Fruit fly (Drosophila melanogaster) whole organism, embryonic: Measurements from ENCODE around the gene Trm7-32.

Experiments used
- BEAF-32 ChIP-seq: fragments of 200-800 bp; sonication (Bioruptor generic); optimal IDR thresholded peaks from 3 replicates; lab custom pipeline; 2017; ENCODE audit warnings: missing biosample characterization, missing genetic modification characterization, mild to moderate bottlenecking, moderate library complexity, missing genetic modification reagents
- Bgb ChIP-seq: fragments of 200-800 bp; sonication (Bioruptor generic); IDR thresholded peaks from 2 replicates; pipeline ENCODE4 v1.3.6; 2022; ENCODE audit warnings: missing biosample characterization, missing genetic modification characterization; ENCODE audit not compliant: partially characterized antibody
- BtbVII ChIP-seq: fragments of 200-800 bp; sonication (Bioruptor generic); optimal IDR thresholded peaks from 3 replicates; lab custom pipeline; 2017; ENCODE audit warnings: missing biosample characterization, mild to moderate bottlenecking, missing genetic modification characterization
- CG10267 ChIP-seq: fragments of 200-800 bp; sonication (Bioruptor generic); optimal IDR thresholded peaks from 2 replicates; lab custom pipeline; 2018; ENCODE audit warnings: missing biosample characterization, mild to moderate bottlenecking, missing genetic modification characterization, moderate library complexity
- CG11560 ChIP-seq: fragments of 200-800 bp; sonication (Bioruptor generic); IDR thresholded peaks from 3 replicates; pipeline ENCODE4 v1.3.6; 2022; ENCODE audit warnings: missing biosample characterization, missing genetic modification characterization
- CG12155 ChIP-seq: fragments of 200-800 bp; sonication (Bioruptor generic); optimal IDR thresholded peaks from 3 replicates; lab custom pipeline; 2016; ENCODE audit warnings: missing biosample characterization, missing genetic modification characterization
- CG12659 ChIP-seq: fragments of 200-800 bp; sonication (Bioruptor generic); optimal IDR thresholded peaks from 3 replicates; lab custom pipeline; 2017; ENCODE audit warnings: mild to moderate bottlenecking, missing biosample characterization, missing genetic modification reagents, missing genetic modification characterization
- CG13424 ChIP-seq: fragments of 200-800 bp; sonication (Bioruptor generic); optimal IDR thresholded peaks from 2 replicates; lab custom pipeline; 2019; ENCODE audit warnings: missing biosample characterization, mild to moderate bottlenecking, missing genetic modification characterization, moderate library complexity
- CG14014 ChIP-seq: fragments of 200-800 bp; sonication (Bioruptor generic); IDR thresholded peaks from 2 replicates; pipeline ENCODE4 v1.3.6; 2022; ENCODE audit warnings: missing biosample characterization, missing genetic modification characterization
- CG14050 ChIP-seq: fragments of 200-800 bp; sonication (Bioruptor generic); IDR thresholded peaks from 3 replicates; pipeline ENCODE4 v1.3.6; 2022; ENCODE audit warnings: missing biosample characterization, missing genetic modification characterization
- CG14965 ChIP-seq: fragments of 200-800 bp; sonication (Bioruptor generic); optimal IDR thresholded peaks from 2 replicates; lab custom pipeline; 2016; ENCODE audit warnings: missing biosample characterization, missing genetic modification characterization, borderline replicate concordance
- CG15073 ChIP-seq: fragments of 200-800 bp; sonication (Bioruptor generic); optimal IDR thresholded peaks from 2 replicates; lab custom pipeline; 2016; ENCODE audit warnings: missing biosample characterization, missing genetic modification characterization
- CG15479 ChIP-seq: fragments of 200-800 bp; sonication (Bioruptor generic); optimal IDR thresholded peaks from 3 replicates; lab custom pipeline; 2019; ENCODE audit warnings: missing biosample characterization, mild to moderate bottlenecking, missing genetic modification characterization, moderate library complexity
- CG2116 ChIP-seq: fragments of 200-800 bp; sonication (Bioruptor generic); optimal IDR thresholded peaks from 3 replicates; lab custom pipeline; 2018; ENCODE audit warnings: missing biosample characterization, mild to moderate bottlenecking, missing genetic modification characterization
- CG42726 ChIP-seq: fragments of 200-800 bp; sonication (Bioruptor generic); IDR thresholded peaks from 2 replicates; pipeline ENCODE4 v1.3.6; 2022; ENCODE audit warnings: missing biosample characterization, missing genetic modification characterization; ENCODE audit not compliant: partially characterized antibody
- CG6791 ChIP-seq: fragments of 200-800 bp; sonication (Bioruptor generic); IDR thresholded peaks from 3 replicates; pipeline ENCODE4 v1.3.6; 2022; ENCODE audit warnings: missing biosample characterization, missing genetic modification characterization; ENCODE audit not compliant: partially characterized antibody
- CG7987 ChIP-seq: fragments of 200-800 bp; sonication (Bioruptor generic); optimal IDR thresholded peaks from 2 replicates; lab custom pipeline; 2018; ENCODE audit warnings: missing biosample characterization, mild to moderate bottlenecking, missing genetic modification characterization, moderate library complexity
- D ChIP-seq, 2 experiments: fragments of 200-800 bp in 1 of 2; fragments of >200 bp in 1 of 2; sonication (Bioruptor generic) in 1 of 2; optimal IDR thresholded peaks; 2 replicates in 1 of 2; 3 replicates in 1 of 2; lab custom pipeline; 2017; ENCODE audit warnings: mild to moderate bottlenecking in 1 of 2, missing biosample characterization in 1 of 2, missing genetic modification characterization in 1 of 2, missing genetic modification reagents in 1 of 2
- Dref ChIP-seq: fragments of 200-800 bp; sonication (Bioruptor generic); IDR thresholded peaks from 2 replicates; pipeline ENCODE4 v1.3.6; 2022; ENCODE audit warnings: missing biosample characterization, missing genetic modification characterization
- E2f1 ChIP-seq: fragments of 200-800 bp; sonication (Bioruptor generic); IDR thresholded peaks from 2 replicates; pipeline ENCODE4 v1.3.6; 2022; ENCODE audit warnings: missing biosample characterization, missing genetic modification characterization
- Ets65A ChIP-seq: fragments of 200-800 bp; sonication (Bioruptor generic); peaks from one replicate; lab custom pipeline; 2016; ENCODE audit warnings: missing biosample characterization, missing genetic modification characterization
- MBD-R2 ChIP-seq: fragments of 200-800 bp; sonication (Bioruptor generic); IDR thresholded peaks from 2 replicates; pipeline ENCODE4 v1.3.6; 2022; ENCODE audit warnings: missing biosample characterization, missing genetic modification characterization
- Med ChIP-seq: fragments of 200-800 bp; sonication (Bioruptor generic); peaks from one replicate; lab custom pipeline; 2016; ENCODE audit warnings: missing biosample characterization, missing genetic modification characterization, mild to moderate bottlenecking, inconsistent platforms, moderate library complexity
- Myb ChIP-seq: fragments of 200-800 bp; sonication (Bioruptor generic); optimal IDR thresholded peaks from 2 replicates; lab custom pipeline; 2016; ENCODE audit warnings: missing biosample characterization, missing genetic modification characterization
- NC2α ChIP-seq: fragments of 200-800 bp; sonication (Bioruptor generic); optimal IDR thresholded peaks from 2 replicates; lab custom pipeline; 2016; ENCODE audit warnings: missing biosample characterization, missing genetic modification characterization
- Nf-YB ChIP-seq: fragments of 200-800 bp; sonication (Bioruptor generic); optimal IDR thresholded peaks from 3 replicates; lab custom pipeline; 2019; ENCODE audit warnings: missing biosample characterization, mild to moderate bottlenecking, missing genetic modification characterization, moderate library complexity
- Rfx ChIP-seq: fragments of 200-800 bp; sonication (Bioruptor generic); IDR thresholded peaks from 2 replicates; pipeline ENCODE4 v1.3.6; 2022; ENCODE audit warnings: missing biosample characterization, missing genetic modification characterization
- Sry-δ ChIP-seq: fragments of 200-800 bp; sonication (Bioruptor generic); optimal IDR thresholded peaks from 2 replicates; lab custom pipeline; 2016; ENCODE audit warnings: missing biosample characterization, missing genetic modification characterization
- bsh ChIP-seq, 2 experiments: fragments of 200-800 bp; sonication (Bioruptor generic); optimal IDR thresholded peaks; 2 replicates each; lab custom pipeline; 2017 to 2018; ENCODE audit warnings: mild to moderate bottlenecking in 2 of 2, missing biosample characterization in 2 of 2, missing genetic modification characterization in 2 of 2, moderate library complexity in 1 of 2
- cato ChIP-seq: fragments of 200-800 bp; sonication (Bioruptor generic); optimal IDR thresholded peaks from 2 replicates; lab custom pipeline; 2016; ENCODE audit warnings: missing biosample characterization, missing genetic modification characterization, borderline replicate concordance
- chn ChIP-seq: fragments of 200-800 bp; sonication (Bioruptor generic); optimal IDR thresholded peaks from 2 replicates; lab custom pipeline; 2016; ENCODE audit warnings: missing biosample characterization, missing genetic modification characterization
- emc ChIP-seq: fragments of 200-800 bp; sonication (Bioruptor generic); optimal IDR thresholded peaks from 2 replicates; lab custom pipeline; 2016; ENCODE audit warnings: missing biosample characterization, missing genetic modification characterization
- fu2 ChIP-seq: fragments of 200-800 bp; sonication (Bioruptor generic); optimal IDR thresholded peaks from 2 replicates; lab custom pipeline; 2016; ENCODE audit warnings: missing biosample characterization, missing genetic modification characterization
- hb ChIP-seq: fragments of 200-800 bp; sonication (Bioruptor generic); IDR thresholded peaks from 3 replicates; pipeline ENCODE4 v1.3.6; 2022; ENCODE audit warnings: missing biosample characterization, missing genetic modification characterization; ENCODE audit not compliant: partially characterized antibody
- ind ChIP-seq: fragments of 200-800 bp; sonication (Bioruptor generic); optimal IDR thresholded peaks from 3 replicates; lab custom pipeline; 2016; ENCODE audit warnings: missing biosample characterization, missing genetic modification characterization
- inv ChIP-seq: fragments of 200-800 bp; sonication (Bioruptor generic); IDR thresholded peaks from 2 replicates; pipeline ENCODE4 v1.3.6; 2022; ENCODE audit warnings: missing biosample characterization, missing genetic modification characterization; ENCODE audit not compliant: partially characterized antibody
- lilli ChIP-seq: fragments of 200-800 bp; sonication (Bioruptor generic); optimal IDR thresholded peaks from 3 replicates; lab custom pipeline; 2016; ENCODE audit warnings: missing biosample characterization, missing genetic modification characterization
- nerfin-1 ChIP-seq: fragments of 200-800 bp; sonication (Bioruptor generic); optimal IDR thresholded peaks from 3 replicates; lab custom pipeline; 2019; ENCODE audit warnings: missing biosample characterization, mild to moderate bottlenecking, missing genetic modification characterization, moderate library complexity
- row ChIP-seq: fragments of 200-800 bp; sonication (Bioruptor generic); IDR thresholded peaks from 3 replicates; pipeline ENCODE4 v1.3.6; 2022; ENCODE audit warnings: missing biosample characterization, missing genetic modification characterization
- sd ChIP-seq: fragments of 200-800 bp; sonication (Bioruptor generic); optimal IDR thresholded peaks from 3 replicates; lab custom pipeline; 2018; ENCODE audit warnings: missing biosample characterization, mild to moderate bottlenecking, missing genetic modification characterization, moderate library complexity
- sens ChIP-seq: fragments of 200-800 bp; sonication (Bioruptor generic); peaks from one replicate; lab custom pipeline; 2016; ENCODE audit warnings: missing biosample characterization, missing genetic modification characterization
- slou ChIP-seq: fragments of 200-800 bp; sonication (Bioruptor generic); optimal IDR thresholded peaks from 3 replicates; lab custom pipeline; 2016; ENCODE audit warnings: missing biosample characterization, missing genetic modification characterization
- so ChIP-seq: fragments of 200-800 bp; sonication (Bioruptor generic); IDR thresholded peaks from 3 replicates; pipeline ENCODE4 v1.3.6; 2022; ENCODE audit warnings: missing biosample characterization, missing genetic modification characterization
- tll ChIP-seq, 2 experiments: fragments of 200-800 bp in 1 of 2; fragments of >200 bp in 1 of 2; sonication (Bioruptor generic) in 1 of 2; optimal IDR thresholded peaks; 2 replicates each; lab custom pipeline; 2017 to 2019; ENCODE audit warnings: missing biosample characterization in 2 of 2, missing genetic modification characterization in 2 of 2, mild to moderate bottlenecking in 1 of 2, moderate library complexity in 1 of 2
- unc-4 ChIP-seq: fragments of 200-800 bp; sonication (Bioruptor generic); IDR thresholded peaks from 2 replicates; pipeline ENCODE4 v1.3.6; 2022; ENCODE audit warnings: missing biosample characterization, missing genetic modification characterization; ENCODE audit not compliant: partially characterized antibody
- zen2 ChIP-seq: fragments of 200-800 bp; sonication (Bioruptor generic); IDR thresholded peaks from 3 replicates; pipeline ENCODE4 v1.3.6; 2022; ENCODE audit warnings: missing biosample characterization, missing genetic modification characterization; ENCODE audit not compliant: partially characterized antibody
- zfh1 ChIP-seq: fragments of 200-800 bp; sonication (Bioruptor generic); IDR thresholded peaks from 3 replicates; pipeline ENCODE4 v1.3.6; 2022; ENCODE audit warnings: missing biosample characterization, missing genetic modification characterization

Trm7-32 gene

dm6 chr3R:17082471-17082870, 42.0 kb downstream of the Trm7-32 start:
- peak; percentile 34 for TF ChIP-seq nerfin-1 (tag; lab: Kevin White, UChicago)
- no peak for TF ChIP-seq CG14014 (GFP tag; lab: Robert Waterston, UW)
- no peak for TF ChIP-seq emc (GFP tag; lab: Kevin White, UChicago)
- no peak for TF ChIP-seq Nf-YB (GFP tag; lab: Kevin White, UChicago)
- TF ChIP-seq zfh1 (GFP tag; lab: Robert Waterston, UW): no peak
- TF ChIP-seq CG15073 (GFP tag; lab: Kevin White, UChicago): no peak
- TF ChIP-seq CG12155 (GFP tag; lab: Kevin White, UChicago): no peak
- TF ChIP-seq Ets65A: peak; percentile 48
- TF ChIP-seq CG7987 (GFP tag; lab: Kevin White, UChicago): no peak
- TF ChIP-seq Med (GFP tag; lab: Kevin White, UChicago): peak; percentile 3
- TF ChIP-seq Rfx (GFP tag; lab: Robert Waterston, UW): no peak
- no peak for TF ChIP-seq slou (GFP tag; lab: Kevin White, UChicago)
- no peak for TF ChIP-seq cato (GFP tag; lab: Kevin White, UChicago)
- TF ChIP-seq unc-4 (GFP tag; lab: Robert Waterston, UW): no peak
- TF ChIP-seq BtbVII (GFP tag; lab: Kevin White, UChicago): no peak
- TF ChIP-seq sens (GFP tag; lab: Kevin White, UChicago): no peak
- no peak for TF ChIP-seq NC2α (GFP tag; lab: Kevin White, UChicago)
- no peak for TF ChIP-seq fu2 (GFP tag; lab: Kevin White, UChicago)
- TF ChIP-seq chn (GFP tag; lab: Kevin White, UChicago): no peak
- TF ChIP-seq CG15479: peak; percentile 80
- no peak for TF ChIP-seq E2f1 (GFP tag; lab: Robert Waterston, UW)
- no peak for TF ChIP-seq ind (GFP tag; lab: Kevin White, UChicago)
- TF ChIP-seq tll (GFP tag; optimal IDR thresholded peaks at IDR 0.05; lab: Kevin White, UChicago): peak in 1 of 2 experiments; percentile 69
- TF ChIP-seq CG13424 (tag; lab: Kevin White, UChicago): no peak
- peak; percentile 72 for TF ChIP-seq sd (tag; lab: Kevin White, UChicago)
- TF ChIP-seq so (GFP tag; lab: Robert Waterston, UW): peak; percentile 33; the same call in 1 of the 3 replicates
- no peak for TF ChIP-seq D (optimal IDR thresholded peaks at IDR 0.05; lab: Kevin White, UChicago)
- no peak for TF ChIP-seq D (GFP tag; optimal IDR thresholded peaks at IDR 0.05; lab: Kevin White, UChicago)
- no peak for TF ChIP-seq bsh (GFP tag; optimal IDR thresholded peaks at IDR 0.05; lab: Kevin White, UChicago)

DNA sequence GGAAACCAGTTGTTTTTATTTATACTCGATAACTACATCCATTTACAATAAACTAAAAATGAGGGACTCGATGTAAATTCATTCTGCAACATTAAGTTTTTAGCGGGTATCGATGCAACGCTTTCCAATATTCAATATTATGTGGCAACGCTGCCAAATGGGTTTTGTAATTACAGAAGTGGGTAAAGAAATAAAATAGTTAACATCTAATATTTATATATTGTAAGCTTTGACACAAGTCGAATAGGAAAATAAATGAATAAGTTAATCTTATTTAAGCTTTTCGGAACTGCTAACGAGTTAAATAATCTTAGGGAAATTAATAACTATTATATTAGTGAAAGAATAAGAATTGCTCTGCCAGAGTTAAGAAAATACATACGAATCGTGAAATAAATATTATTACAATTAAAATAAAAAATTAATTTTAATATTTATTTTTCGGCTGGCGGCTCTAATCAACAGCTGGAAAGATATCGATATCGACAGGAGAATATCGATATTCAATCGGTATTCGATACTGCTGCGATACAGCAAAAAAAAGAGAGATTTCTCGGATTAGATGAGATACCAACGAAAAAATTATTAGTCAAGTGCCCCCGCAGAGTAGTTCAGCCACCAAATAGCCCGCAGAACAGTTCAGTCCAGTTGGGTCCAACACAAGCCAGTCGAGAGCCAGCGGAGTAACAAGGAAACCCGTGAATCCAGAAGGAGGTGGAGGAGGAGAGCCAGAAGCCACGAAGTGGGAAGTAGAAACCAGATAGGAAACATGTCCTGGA, 44.7 kb downstream of the Trm7-32 start, which contains the start of gene GckIII:
TSS of gene GckIII (plus strand) at position 485 of the 779 bp plus-strand sequence.
- peak; percentile 87 for TF ChIP-seq CG6791 (GFP tag; lab: Robert Waterston, UW)
- peak; percentile 83; the same call in 2 of the 3 replicates for TF ChIP-seq CG11560
- TF ChIP-seq CG14965 (GFP tag; lab: Kevin White, UChicago): no peak
- peak; percentile 74 for TF ChIP-seq BEAF-32 (GFP tag; lab: Kevin White, UChicago)
- TF ChIP-seq CG42726 (GFP tag; lab: Robert Waterston, UW): peak; percentile 73; the same call in 1 of the 2 replicates
- peak; percentile 89 for TF ChIP-seq zen2
- TF ChIP-seq Bgb (GFP tag; lab: Robert Waterston, UW): peak; percentile 86
- TF ChIP-seq CG12659 (GFP tag; lab: Kevin White, UChicago): peak; percentile 51
- peak; percentile 54 for TF ChIP-seq MBD-R2 (GFP tag; lab: Robert Waterston, UW)
- peak; percentile 79 for TF ChIP-seq hb
- no peak for TF ChIP-seq CG14050
- no peak for TF ChIP-seq NC2α (GFP tag; lab: Kevin White, UChicago)
- peak; percentile 55 for TF ChIP-seq CG10267 (tag; lab: Kevin White, UChicago)
- TF ChIP-seq CG2116 (GFP tag; lab: Kevin White, UChicago): peak; percentile 62
- peak; percentile 79 for TF ChIP-seq Dref (GFP tag; lab: Robert Waterston, UW)
- no peak for TF ChIP-seq Myb (GFP tag; lab: Kevin White, UChicago)
- TF ChIP-seq Sry-δ (GFP tag; lab: Kevin White, UChicago): peak; percentile 50
- 0 out of 3 replicates have a peak, but pooled peaks have one; percentile 17 for TF ChIP-seq row (GFP tag; lab: Robert Waterston, UW)
- no peak for TF ChIP-seq lilli (GFP tag; lab: Kevin White, UChicago)
- peak; percentile 70 for TF ChIP-seq inv (GFP tag; lab: Robert Waterston, UW)
